Fruit fly (Drosophila melanogaster): ENCODE data around the gene CycG.

CycG gene

DNA sequence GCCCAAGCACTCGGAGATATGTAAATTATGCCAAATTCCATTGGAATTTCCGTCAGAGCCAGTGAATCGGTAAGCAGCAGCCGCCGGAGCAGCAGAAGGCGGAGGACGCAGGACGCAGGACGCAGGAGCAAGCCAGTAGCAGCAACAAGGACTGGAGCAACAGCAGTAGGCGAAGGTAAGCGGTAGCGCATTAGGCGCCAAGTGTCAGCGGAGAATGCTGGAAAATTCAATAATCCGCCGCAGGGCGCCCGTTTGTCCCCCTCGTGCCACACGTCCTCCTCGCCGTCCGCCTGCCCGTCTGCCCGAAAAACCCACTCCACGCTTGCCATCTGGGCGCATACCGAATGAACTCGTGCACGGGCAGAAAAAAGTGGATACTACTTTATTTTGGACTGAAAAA is 10.2 kb upstream of the CycG start:
- TF ChIP-seq CG32264 (GFP tag; optimal IDR thresholded peaks at IDR 0.05) (no peak), Vsx2 (GFP tag; optimal IDR thresholded peaks at IDR 0.05; ENCODE audit: partially characterized antibody) (no peak), Abd-B (GFP tag; optimal IDR thresholded peaks at IDR 0.05) (no peak), ey (GFP tag; optimal IDR thresholded peaks at IDR 0.05) (no peak), Rel (GFP tag; optimal IDR thresholded peaks at IDR 0.05) (no peak), Rel (tag; optimal IDR thresholded peaks at IDR 0.05) (no peak), HLH106 (tag; optimal IDR thresholded peaks at IDR 0.05) (no peak), CrebA (GFP tag; optimal IDR thresholded peaks at IDR 0.05; ENCODE audit: borderline replicate concordance) (no peak), rgr (GFP tag; optimal IDR thresholded peaks at IDR 0.05) (no peak), fru (GFP tag; optimal IDR thresholded peaks at IDR 0.05) (no peak), usp (GFP tag; optimal IDR thresholded peaks at IDR 0.05) (no peak), dl (GFP tag; optimal IDR thresholded peaks at IDR 0.05; ENCODE audit: insufficient read depth in 1 of 2, partially characterized antibody in 2 of 2) (no peak), Mio (GFP tag; optimal IDR thresholded peaks at IDR 0.05) (no peak), woc (GFP tag; optimal IDR thresholded peaks at IDR 0.05) (no peak), Hnf4 (GFP tag; optimal IDR thresholded peaks at IDR 0.05) (no peak)

DNA sequence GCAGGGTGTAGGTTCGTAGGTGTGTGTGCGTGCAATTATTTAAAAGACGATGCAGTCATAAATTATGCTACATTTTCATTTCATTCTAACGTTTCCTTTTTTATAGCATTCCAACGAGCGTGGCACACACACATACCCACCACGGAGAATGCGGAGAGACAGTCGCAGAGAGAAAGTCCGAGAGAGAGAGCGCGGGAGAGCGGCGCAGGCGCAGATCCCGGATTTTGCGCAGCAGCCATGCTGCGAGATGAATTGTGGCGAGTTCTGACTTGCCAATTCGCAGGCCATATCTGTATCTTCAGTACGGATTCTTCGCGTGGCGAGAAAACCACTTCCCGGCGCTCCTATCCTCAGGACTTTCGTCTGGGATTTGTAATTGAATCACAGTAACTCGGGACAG is 9.3 kb upstream of the CycG start, which contains the start of gene kek6:
Gene kek6 (plus strand): TSS at position 323 of the 400 bp plus-strand sequence.
- TF ChIP-seq ey (GFP tag; optimal IDR thresholded peaks at IDR 0.05) (no peak), Dif (GFP tag; optimal IDR thresholded peaks at IDR 0.05; ENCODE audit: partially characterized antibody) (peak; percentile 23), tai (GFP tag; optimal IDR thresholded peaks at IDR 0.05) (no peak), CG32264 (GFP tag; optimal IDR thresholded peaks at IDR 0.05) (no peak)

DNA sequence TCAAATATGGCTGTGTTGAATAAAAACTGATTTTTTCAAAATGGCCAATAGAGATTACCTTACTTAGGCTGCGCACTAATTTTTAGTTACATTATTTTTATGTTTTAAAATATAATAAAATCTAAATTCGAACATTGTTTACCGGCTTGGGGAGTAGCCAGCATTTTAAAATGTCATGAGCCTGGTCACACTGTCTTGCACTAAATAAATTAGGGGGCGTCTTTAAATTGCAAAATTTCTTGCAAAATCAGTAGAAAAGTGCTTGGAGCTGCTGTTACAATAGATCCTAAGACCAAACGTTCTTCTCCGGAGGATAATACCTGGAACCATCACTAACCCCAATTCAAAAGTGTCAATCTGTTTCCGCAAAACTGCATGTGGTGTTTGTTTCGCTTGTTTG is 5.3 kb upstream of the CycG start, which contains the start of gene pasha:
Gene pasha (plus strand): TSS at position 177 of the 400 bp plus-strand sequence.
- no peak for TF ChIP-seq Rel (GFP tag; optimal IDR thresholded peaks at IDR 0.05)
- TF ChIP-seq Rel (tag; optimal IDR thresholded peaks at IDR 0.05): peak; percentile 38
- TF ChIP-seq sage (GFP tag; optimal IDR thresholded peaks at IDR 0.05): peak; percentile 4
- no peak for TF ChIP-seq CG32264 (GFP tag; optimal IDR thresholded peaks at IDR 0.05)

DNA sequence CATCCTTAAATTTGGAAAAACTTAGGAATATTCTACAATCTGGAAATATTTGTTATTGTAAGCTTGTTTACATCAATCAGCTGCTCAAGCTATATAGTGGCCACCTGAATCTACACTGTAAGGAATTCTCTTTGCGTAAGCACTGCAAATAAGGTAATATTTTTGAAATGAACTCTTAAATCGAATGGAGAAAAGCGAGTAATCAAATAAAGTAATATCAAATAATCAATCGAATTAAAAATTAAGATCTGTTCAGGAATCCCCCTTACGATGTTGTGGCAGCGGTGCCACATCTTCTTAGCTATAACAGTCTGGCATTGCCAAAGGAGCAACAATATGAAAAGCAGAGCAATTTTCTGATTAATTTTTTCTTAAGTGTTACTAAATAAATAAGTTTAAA is 3.5 kb upstream of the CycG start, which contains the start of the genes Mnat9 and CG1792:
Gene Mnat9 (minus strand): TSS at position 160 of the 400 bp plus-strand sequence.
Gene CG1792 (plus strand): TSS at position 303 of the 400 bp plus-strand sequence.
- no peak for TF ChIP-seq Hr78 (GFP tag; optimal IDR thresholded peaks at IDR 0.05)
- peak; percentile 99 for TF ChIP-seq Hnf4 (GFP tag; optimal IDR thresholded peaks at IDR 0.05)
- no peak for TF ChIP-seq lola (GFP tag; optimal IDR thresholded peaks at IDR 0.05)
- TF ChIP-seq Dif (GFP tag; optimal IDR thresholded peaks at IDR 0.05; ENCODE audit: partially characterized antibody): no peak
- TF ChIP-seq h (GFP tag; optimal IDR thresholded peaks at IDR 0.05): peak; percentile 99
- TF ChIP-seq Myc (optimal IDR thresholded peaks at IDR 0.05): no peak
- peak; percentile 98 for TF ChIP-seq Jra (GFP tag; optimal IDR thresholded peaks at IDR 0.05)
- peak; percentile 68 for TF ChIP-seq Rel (GFP tag; optimal IDR thresholded peaks at IDR 0.05)
- TF ChIP-seq Rel (tag; optimal IDR thresholded peaks at IDR 0.05): peak; percentile 85
- no peak for TF ChIP-seq Vsx2 (GFP tag; optimal IDR thresholded peaks at IDR 0.05; ENCODE audit: partially characterized antibody)
- peak; percentile 97 for TF ChIP-seq psq (GFP tag; optimal IDR thresholded peaks at IDR 0.05)
- TF ChIP-seq foxo (GFP tag; optimal IDR thresholded peaks at IDR 0.05): peak; percentile 95 to 99
- peak; percentile 97 for TF ChIP-seq GATAd (GFP tag; optimal IDR thresholded peaks at IDR 0.05)
- TF ChIP-seq usp (GFP tag; optimal IDR thresholded peaks at IDR 0.05): no peak
- no peak for TF ChIP-seq jim (GFP tag; optimal IDR thresholded peaks at IDR 0.05)
- TF ChIP-seq ey (GFP tag; optimal IDR thresholded peaks at IDR 0.05): peak; percentile 99
- peak; percentile 96 for TF ChIP-seq woc (GFP tag; optimal IDR thresholded peaks at IDR 0.05)
- peak; percentile 97 for TF ChIP-seq CG32264 (GFP tag; optimal IDR thresholded peaks at IDR 0.05)
- TF ChIP-seq tai (GFP tag; optimal IDR thresholded peaks at IDR 0.05): no peak
- TF ChIP-seq brk (GFP tag; optimal IDR thresholded peaks at IDR 0.05): no peak
- TF ChIP-seq HLH106 (tag; optimal IDR thresholded peaks at IDR 0.05): peak; percentile 98
- TF ChIP-seq Sp1 (GFP tag; optimal IDR thresholded peaks at IDR 0.05): peak; percentile 97
- no peak for TF ChIP-seq Dfd (GFP tag; optimal IDR thresholded peaks at IDR 0.05)
- TF ChIP-seq sage (GFP tag; optimal IDR thresholded peaks at IDR 0.05): peak; percentile 97
- TF ChIP-seq CrebA (GFP tag; optimal IDR thresholded peaks at IDR 0.05; ENCODE audit: borderline replicate concordance): no peak
- TF ChIP-seq pan (optimal IDR thresholded peaks at IDR 0.05): no peak
- peak; percentile 97 for TF ChIP-seq dmrt93B (GFP tag; optimal IDR thresholded peaks at IDR 0.05)
- TF ChIP-seq fru (GFP tag; optimal IDR thresholded peaks at IDR 0.05): peak; percentile 99
- TF ChIP-seq OdsH (GFP tag; optimal IDR thresholded peaks at IDR 0.05): peak; percentile 99
- peak; percentile 98 for TF ChIP-seq sv (GFP tag; optimal IDR thresholded peaks at IDR 0.05)
- peak; percentile 91 for TF ChIP-seq CG9705 (GFP tag; optimal IDR thresholded peaks at IDR 0.05)
- TF ChIP-seq N (GFP tag; optimal IDR thresholded peaks at IDR 0.05): no peak
- peak; percentile 94 for TF ChIP-seq Mio (GFP tag; optimal IDR thresholded peaks at IDR 0.05)
- TF ChIP-seq br (GFP tag; optimal IDR thresholded peaks at IDR 0.05): peak; percentile 98
- peak; percentile 99 for TF ChIP-seq rgr (GFP tag; optimal IDR thresholded peaks at IDR 0.05)
- TF ChIP-seq dl (GFP tag; optimal IDR thresholded peaks at IDR 0.05; ENCODE audit: insufficient read depth in 1 of 2, partially characterized antibody in 2 of 2): no peak
- TF ChIP-seq dsf (GFP tag; optimal IDR thresholded peaks at IDR 0.05; ENCODE audit: borderline replicate concordance): peak; percentile 97
- peak; percentile 99 for TF ChIP-seq Hr83 (GFP tag; optimal IDR thresholded peaks at IDR 0.05; ENCODE audit: poor library complexity, severe bottlenecking)
- TF ChIP-seq Abd-B (GFP tag; optimal IDR thresholded peaks at IDR 0.05): no peak
